Worm (Caenorhabditis elegans): ENCODE data around the gene ZC262.4.

ZC262.4 gene

ce11 chrIII:8286824-8287223, 47.5 kb downstream of the ZC262.4 start:
- TF ChIP-seq mbf-1 (tag; optimal IDR thresholded peaks at IDR 0.05) (no peak), sem-4 (tag; optimal IDR thresholded peaks at IDR 0.05) (no peak), ztf-4 (tag; optimal IDR thresholded peaks at IDR 0.05) (no peak), ceh-82 (tag; optimal IDR thresholded peaks at IDR 0.05) (no peak), zag-1 (tag; optimal IDR thresholded peaks at IDR 0.05) (no peak)

- TF ChIP-seq unc-55 (GFP tag; optimal IDR thresholded peaks at IDR 0.05) (peak; percentile 42), nhr-11 (tag; optimal IDR thresholded peaks at IDR 0.05) (no peak), C34F6.9 (tag; optimal IDR thresholded peaks at IDR 0.05) (no peak), blmp-1 (tag; optimal IDR thresholded peaks at IDR 0.05; ENCODE audit: insufficient read depth) (no peak)
Measured at ce11 chrIII:8286003-8286402, 48.3 kb downstream of the ZC262.4 start.

- TF ChIP-seq nhr-6 (tag; optimal IDR thresholded peaks at IDR 0.05) = no peak
- TF ChIP-seq mdl-1 (tag; optimal IDR thresholded peaks at IDR 0.05) = no peak
- no peak for TF ChIP-seq aly-2 (tag; optimal IDR thresholded peaks at IDR 0.05)
- no peak for TF ChIP-seq nhr-12 (tag; optimal IDR thresholded peaks at IDR 0.05)
- TF ChIP-seq Y55F3AM.14 (GFP tag; optimal IDR thresholded peaks at IDR 0.05) = no peak
- no peak for TF ChIP-seq R02D3.7 (tag; optimal IDR thresholded peaks at IDR 0.05)
- TF ChIP-seq elt-1 (tag; optimal IDR thresholded peaks at IDR 0.05) = no peak
- TF ChIP-seq nhr-129 (tag; optimal IDR thresholded peaks at IDR 0.05) = no peak
- no peak for TF ChIP-seq ceh-82 (tag; optimal IDR thresholded peaks at IDR 0.05)
- TF ChIP-seq sma-3 (GFP tag; optimal IDR thresholded peaks at IDR 0.05) = no peak
- no peak for TF ChIP-seq fos-1 (tag; optimal IDR thresholded peaks at IDR 0.05)
- no peak for TF ChIP-seq ztf-11 (tag; optimal IDR thresholded peaks at IDR 0.05)
- TF ChIP-seq unc-39 (tag; optimal IDR thresholded peaks at IDR 0.05) = no peak
- no peak for TF ChIP-seq lin-11 (tag; optimal IDR thresholded peaks at IDR 0.05)
- TF ChIP-seq lin-13 (GFP tag; optimal IDR thresholded peaks at IDR 0.05) = no peak
- TF ChIP-seq C34F6.9 (tag; optimal IDR thresholded peaks at IDR 0.05) = no peak
- no peak for TF ChIP-seq unc-55 (GFP tag; optimal IDR thresholded peaks at IDR 0.05)
- TF ChIP-seq skn-1 (tag; optimal IDR thresholded peaks at IDR 0.05) = no peak
Measured at ce11 chrIII:8283525-8283924, 50.8 kb downstream of the ZC262.4 start.

Measured in whole organism, L2 larva.